Fruit fly (Drosophila melanogaster): Measurements from ENCODE around the gene CG13040.
A peak's percentile ranks its signal among the peaks of the same experiment; 100 is the strongest.

CG13040 gene

DNA sequence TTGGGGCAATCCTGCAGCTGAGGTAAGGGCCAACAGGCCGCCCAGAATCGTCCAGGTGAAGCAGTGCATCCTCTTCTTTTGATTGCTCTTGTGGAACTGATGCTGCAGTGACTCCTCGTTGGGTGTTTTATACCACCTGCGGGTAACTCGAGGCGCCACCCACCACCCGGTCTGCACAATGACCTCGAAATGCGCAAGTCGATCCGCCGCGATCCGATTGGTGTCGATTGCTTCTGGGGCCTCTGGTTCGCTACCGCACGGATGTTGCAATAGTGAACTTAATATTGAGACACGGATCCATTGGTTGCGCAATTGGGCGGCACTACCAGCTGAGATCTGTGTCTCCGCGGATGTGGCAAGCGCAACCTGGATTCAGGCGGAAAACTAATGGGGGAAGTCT, 40.7 kb upstream of the CG13040 start, which contains the start of gene Cpr72Ec:
TSS of gene Cpr72Ec (minus strand) at position 101 of the 400 bp plus-strand sequence.
- TF ChIP-seq ssp (GFP tag; IDR thresholded peaks at IDR 0.05) (no peak), chinmo (GFP tag; IDR thresholded peaks at IDR 0.05; ENCODE audit: partially characterized antibody) (0 out of 4 replicates have a peak, but pooled peaks have one; percentile 22)

DNA sequence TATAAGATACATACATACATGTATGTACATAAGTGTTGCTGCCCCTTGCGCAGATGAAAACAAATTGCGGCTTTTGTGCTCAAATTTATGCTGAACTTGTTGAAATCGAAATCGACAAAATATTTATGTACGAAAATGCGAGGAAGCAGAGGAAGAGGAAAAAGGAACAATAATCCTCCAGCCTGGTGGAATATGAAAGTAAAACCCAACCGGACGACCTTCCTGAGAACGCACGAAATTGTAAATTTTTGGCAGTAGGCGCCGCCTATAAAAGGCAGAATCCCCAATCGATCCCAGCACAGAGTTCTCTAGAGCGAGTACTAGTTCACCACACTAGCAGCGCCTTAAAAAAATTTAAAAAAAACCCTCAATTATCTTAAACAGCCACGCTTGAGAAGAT, 38.0 kb upstream of the CG13040 start, which contains the start of gene Cpr72Eb:
TSS of gene Cpr72Eb (plus strand) at position 301 of the 400 bp plus-strand sequence.
- TF ChIP-seq HLH4C (GFP tag; IDR thresholded peaks at IDR 0.05; ENCODE audit: partially characterized antibody) (no peak), Trl (optimal IDR thresholded peaks at IDR 0.05) (no peak), Trl (GFP tag; optimal IDR thresholded peaks at IDR 0.05) (no peak), kah (GFP tag; optimal IDR thresholded peaks at IDR 0.05) (no peak)

DNA sequence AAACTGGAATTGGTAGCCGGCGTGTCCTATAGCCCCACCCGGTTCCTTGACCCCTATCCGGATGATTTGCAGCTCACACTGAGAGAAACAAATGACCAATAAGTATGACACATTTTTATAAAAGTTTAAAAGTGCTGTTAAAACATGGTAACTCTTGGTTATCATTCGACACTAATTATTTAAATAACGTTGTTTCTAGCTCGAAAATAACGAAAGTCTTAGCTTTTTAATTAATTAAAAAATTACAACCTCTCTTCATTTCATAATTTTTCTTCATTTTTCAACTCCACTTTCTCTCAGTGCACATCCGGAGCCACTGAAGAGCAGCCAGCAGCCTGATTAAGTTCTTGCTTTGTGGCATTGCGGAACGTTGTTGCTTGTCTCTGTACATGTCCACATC, 37.6 kb upstream of the CG13040 start:
- TF ChIP-seq caup (GFP tag; optimal IDR thresholded peaks at IDR 0.05; ENCODE audit: severe bottlenecking) (no peak), CG4424 (GFP tag; optimal IDR thresholded peaks at IDR 0.05) (peak; percentile 9), fru (optimal IDR thresholded peaks at IDR 0.05) (no peak), luna (GFP tag; optimal IDR thresholded peaks at IDR 0.05) (no peak), odd (GFP tag; optimal IDR thresholded peaks at IDR 0.05) (no peak), Sox100B (GFP tag; optimal IDR thresholded peaks at IDR 0.05) (peak; percentile 6), Hsf (GFP tag; optimal IDR thresholded peaks at IDR 0.05) (peak; percentile 6), Drgx (GFP tag; IDR thresholded peaks at IDR 0.05) (peak; percentile 63), sens (GFP tag) (peak; percentile 75), CG10979 (tag; optimal IDR thresholded peaks at IDR 0.05) (peak; percentile 16), CG12391 (tag; optimal IDR thresholded peaks at IDR 0.05) (peak; percentile 1), Med (GFP tag) (peak; percentile 44), Blimp-1 (GFP tag; optimal IDR thresholded peaks at IDR 0.05) (peak; percentile 30), esg (GFP tag; conservative IDR thresholded peaks at IDR 0.05) (no peak), H15 (GFP tag; IDR thresholded peaks at IDR 0.05) (no peak), lbe (GFP tag; optimal IDR thresholded peaks at IDR 0.05) (peak; percentile 47), CG7839 (tag; optimal IDR thresholded peaks at IDR 0.05) (peak; percentile 8), nom (GFP tag; optimal IDR thresholded peaks at IDR 0.05) (peak; percentile 89), grau (tag; optimal IDR thresholded peaks at IDR 0.05) (peak; percentile 5), fd96Cb (tag; optimal IDR thresholded peaks at IDR 0.05) (peak; percentile 13), Ptx1 (GFP tag; IDR thresholded peaks at IDR 0.05) (no peak), bsh (GFP tag; optimal IDR thresholded peaks at IDR 0.05) (peak in 1 of 2 experiments; percentile 64)

DNA sequence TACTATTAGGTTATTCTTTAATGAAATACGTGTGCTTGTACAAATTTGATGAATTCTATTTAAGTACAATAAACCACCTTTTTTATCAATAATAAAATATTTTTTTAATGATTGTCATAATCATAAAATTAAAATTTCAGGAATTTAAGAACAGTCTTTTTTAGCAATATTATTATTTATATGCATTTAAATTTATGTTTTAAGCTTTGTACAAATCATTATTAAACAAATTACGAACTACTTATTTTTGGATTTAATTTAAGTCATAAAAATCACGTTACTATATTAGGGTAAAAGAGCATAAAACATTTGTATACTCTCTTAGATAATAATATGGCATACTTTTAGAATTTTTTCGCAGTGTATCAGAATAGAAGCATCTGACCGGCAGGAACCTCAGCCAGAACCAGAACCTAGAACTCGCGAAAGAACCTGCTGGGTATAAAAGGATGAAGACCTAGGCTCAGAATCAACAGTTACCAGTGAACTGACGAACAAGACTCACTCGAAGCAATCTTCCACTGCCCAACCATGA, 35.6 kb upstream of the CG13040 start, which contains the start of gene Cpr72Ea:
TSS of gene Cpr72Ea (plus strand) at position 485 of the 535 bp plus-strand sequence.
- no peak for TF ChIP-seq CG9437 (GFP tag; optimal IDR thresholded peaks at IDR 0.05)
- TF ChIP-seq br (optimal IDR thresholded peaks at IDR 0.05) = no peak
- TF ChIP-seq Asciz (GFP tag; optimal IDR thresholded peaks at IDR 0.05) = no peak
- TF ChIP-seq pzg (GFP tag; optimal IDR thresholded peaks at IDR 0.05) = no peak
- TF ChIP-seq nau (GFP tag; optimal IDR thresholded peaks at IDR 0.05) = no peak
- TF ChIP-seq z (GFP tag; IDR thresholded peaks at IDR 0.05) = no peak
- TF ChIP-seq Doc3 (GFP tag; IDR thresholded peaks at IDR 0.05; ENCODE audit: partially characterized antibody) = no peak
- no peak for TF ChIP-seq CTCF (GFP tag; optimal IDR thresholded peaks at IDR 0.05)
- TF ChIP-seq sug (tag; optimal IDR thresholded peaks at IDR 0.05) = no peak
- no peak for TF ChIP-seq prd (optimal IDR thresholded peaks at IDR 0.05)
- TF ChIP-seq prd (GFP tag; IDR thresholded peaks at IDR 0.05) = no peak
- TF ChIP-seq CG17361 (GFP tag; IDR thresholded peaks at IDR 0.05) = no peak
- TF ChIP-seq Doc2 (GFP tag; IDR thresholded peaks at IDR 0.05) = no peak
- TF ChIP-seq eve (GFP tag; optimal IDR thresholded peaks at IDR 0.05) = no peak
- no peak for TF ChIP-seq CG16813 (GFP tag; IDR thresholded peaks at IDR 0.05; ENCODE audit: partially characterized antibody)
- TF ChIP-seq CG15514 (GFP tag; optimal IDR thresholded peaks at IDR 0.05) = no peak
- no peak for TF ChIP-seq CG10543 (GFP tag; optimal IDR thresholded peaks at IDR 0.05)
- no peak for TF ChIP-seq CG2199 (GFP tag; IDR thresholded peaks at IDR 0.05)
